Worm (Caenorhabditis elegans) whole organism, late embryonic: ENCODE measurements around the gene ZK380.4.
"Not testable (repeated sequence)": the region's sequence is repeated elsewhere in the genome, so short reads cannot be mapped to it uniquely, and the experiment has no call there.

ENCODE experiments used
- C08G9.2 ChIP-seq: sonication (generic microtip); optimal IDR thresholded peaks from 2 replicates; lab custom pipeline; 2016; ENCODE audit warnings: mild to moderate bottlenecking, missing genetic modification characterization, moderate library complexity, missing compliant biosample characterization
- C38D4.7 ChIP-seq: fragments of 200-800 bp; sonication (Bioruptor generic); optimal IDR thresholded peaks from 2 replicates; lab custom pipeline; 2018; ENCODE audit warnings: mild to moderate bottlenecking, missing genetic modification characterization, moderate library complexity, missing compliant biosample characterization
- K09A11.1 ChIP-seq: sonication (generic microtip); optimal IDR thresholded peaks from 2 replicates; lab custom pipeline; 2017; ENCODE audit warnings: antibody characterized with exemption, mild to moderate bottlenecking, missing genetic modification characterization, missing compliant biosample characterization; ENCODE audit not compliant: insufficient read depth
- T23F11.4 ChIP-seq: fragments of 200-800 bp; sonication (Bioruptor generic); optimal IDR thresholded peaks from 2 replicates; lab custom pipeline; 2018; ENCODE audit warnings: mild to moderate bottlenecking, missing genetic modification characterization, missing compliant biosample characterization
- Y22D7AL.16 ChIP-seq: sonication (generic microtip); optimal IDR thresholded peaks from 2 replicates; lab custom pipeline; 2016; ENCODE audit warnings: missing genetic modification characterization, missing compliant biosample characterization
- ceh-2 ChIP-seq: sonication (generic microtip); optimal IDR thresholded peaks from 2 replicates; lab custom pipeline; 2016; ENCODE audit warnings: missing genotype, missing genetic modification characterization, missing compliant biosample characterization
- ceh-22 ChIP-seq: sonication (generic microtip); optimal IDR thresholded peaks from 2 replicates; lab custom pipeline; 2017; ENCODE audit warnings: missing biosample characterization, missing genetic modification characterization
- ceh-24 ChIP-seq: sonication (generic microtip); optimal IDR thresholded peaks from 2 replicates; lab custom pipeline; 2016; ENCODE audit warnings: mild to moderate bottlenecking, missing genetic modification characterization, missing compliant biosample characterization
- ceh-31 ChIP-seq: sonication (generic microtip); optimal IDR thresholded peaks from 2 replicates; lab custom pipeline; 2016; ENCODE audit warnings: missing genetic modification characterization, missing compliant biosample characterization
- ceh-34 ChIP-seq: sonication (generic microtip); optimal IDR thresholded peaks from 2 replicates; lab custom pipeline; 2016; ENCODE audit warnings: mild to moderate bottlenecking, missing genetic modification characterization, missing compliant biosample characterization
- ceh-45 ChIP-seq: fragments of 200-800 bp; sonication (Bioruptor generic); IDR thresholded peaks from 2 replicates; pipeline ENCODE4 v1.3.6; 2022; ENCODE audit warnings: missing genetic modification reagents, missing genetic modification characterization, missing compliant biosample characterization
- ceh-48 ChIP-seq: sonication (generic microtip); optimal IDR thresholded peaks from 2 replicates; lab custom pipeline; 2016; ENCODE audit warnings: missing genetic modification characterization, inconsistent platforms, missing compliant biosample characterization
- che-1 ChIP-seq: sonication (generic microtip); optimal IDR thresholded peaks from 2 replicates; lab custom pipeline; 2016; ENCODE audit warnings: mild to moderate bottlenecking, missing genetic modification characterization, missing compliant biosample characterization
- dve-1 ChIP-seq: sonication (generic microtip); optimal IDR thresholded peaks from 2 replicates; lab custom pipeline; 2017; ENCODE audit warnings: antibody characterized with exemption, mild to moderate bottlenecking, missing genetic modification characterization, missing compliant biosample characterization
- ets-4 ChIP-seq: sonication (generic microtip); optimal IDR thresholded peaks from 2 replicates; lab custom pipeline; 2016; ENCODE audit warnings: missing genetic modification characterization, missing compliant biosample characterization
- eyg-1 ChIP-seq: sonication (generic microtip); optimal IDR thresholded peaks from 2 replicates; lab custom pipeline; 2016; ENCODE audit warnings: missing genotype, missing genetic modification characterization, missing compliant biosample characterization
- fax-1 ChIP-seq: sonication (generic microtip); optimal IDR thresholded peaks from 2 replicates; lab custom pipeline; 2016; ENCODE audit warnings: missing genotype, missing genetic modification characterization, missing compliant biosample characterization
- fkh-6 ChIP-seq: sonication (generic microtip); optimal IDR thresholded peaks from 2 replicates; lab custom pipeline; 2016; ENCODE audit warnings: missing genetic modification characterization, missing compliant biosample characterization
- gmeb-2 ChIP-seq: sonication (generic microtip); optimal IDR thresholded peaks from 2 replicates; lab custom pipeline; 2016; ENCODE audit warnings: missing genetic modification characterization, inconsistent platforms, missing compliant biosample characterization
- hlh-13 ChIP-seq: fragments of 200-800 bp; sonication (Bioruptor generic); optimal IDR thresholded peaks from 2 replicates; lab custom pipeline; 2018; ENCODE audit warnings: mild to moderate bottlenecking, missing genetic modification characterization, missing compliant biosample characterization
- lin-11 ChIP-seq: fragments of 200-800 bp; sonication (Bioruptor generic); optimal IDR thresholded peaks from 2 replicates; lab custom pipeline; 2018; ENCODE audit warnings: mild to moderate bottlenecking, missing genetic modification characterization, missing compliant biosample characterization
- nhr-11 ChIP-seq: fragments of 150-350 bp; optimal IDR thresholded peaks from 2 replicates; lab custom pipeline; 2014; ENCODE audit warnings: missing biosample characterization, missing genetic modification characterization
- nhr-232 ChIP-seq: sonication (generic microtip); optimal IDR thresholded peaks from 2 replicates; lab custom pipeline; 2016; ENCODE audit warnings: missing genetic modification characterization, missing compliant biosample characterization
- odd-2 ChIP-seq: sonication (generic microtip); optimal IDR thresholded peaks from 2 replicates; lab custom pipeline; 2017; ENCODE audit warnings: antibody characterized with exemption, mild to moderate bottlenecking, missing genetic modification characterization, missing compliant biosample characterization
- pag-3 ChIP-seq: sonication (generic microtip); optimal IDR thresholded peaks from 2 replicates; lab custom pipeline; 2016; ENCODE audit warnings: missing compliant biosample characterization, missing genetic modification characterization, borderline replicate concordance
- pat-9 ChIP-seq: fragments of 200-800 bp; sonication (Bioruptor generic); optimal IDR thresholded peaks from 2 replicates; lab custom pipeline; 2018; ENCODE audit warnings: mild to moderate bottlenecking, missing genetic modification characterization, moderate library complexity, missing compliant biosample characterization
- pqm-1 ChIP-seq: sonication (generic microtip); optimal IDR thresholded peaks from 2 replicates; lab custom pipeline; 2016; ENCODE audit warnings: missing genetic modification characterization, missing compliant biosample characterization
- ref-2 ChIP-seq: sonication (generic microtip); optimal IDR thresholded peaks from 2 replicates; lab custom pipeline; 2016; ENCODE audit warnings: missing genetic modification characterization, missing compliant biosample characterization
- ttx-3 ChIP-seq: sonication (generic microtip); optimal IDR thresholded peaks from 2 replicates; lab custom pipeline; 2016; ENCODE audit warnings: missing genetic modification reagents, missing genetic modification characterization, missing compliant biosample characterization
- unc-42 ChIP-seq: sonication (generic microtip); optimal IDR thresholded peaks from 2 replicates; lab custom pipeline; 2016; ENCODE audit warnings: missing genotype, missing genetic modification characterization, missing compliant biosample characterization
- unc-55 ChIP-seq: sonication (generic microtip); optimal IDR thresholded peaks from 2 replicates; lab custom pipeline; 2017; ENCODE audit warnings: missing biosample characterization, missing genetic modification reagents, missing genetic modification characterization

ZK380.4 gene

DNA sequence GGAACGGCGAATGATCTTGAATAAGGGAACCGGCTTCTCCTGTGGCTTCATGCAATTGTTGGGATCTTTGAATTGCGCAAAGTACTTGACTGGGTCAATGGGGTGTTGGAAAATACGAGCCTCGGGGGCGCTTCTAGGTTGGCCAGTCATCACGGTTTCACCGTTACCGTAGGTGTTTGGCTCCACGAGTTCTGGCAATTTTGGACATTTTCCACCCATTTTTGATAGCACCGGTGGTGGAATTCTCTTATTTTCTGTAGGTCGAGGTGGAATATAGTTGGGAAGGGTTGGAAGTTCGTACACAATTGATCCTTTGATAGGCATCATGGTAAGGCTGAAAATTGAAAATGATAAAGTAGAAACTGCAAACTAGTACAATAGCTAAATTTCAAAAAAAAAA, at the start of gene ZK380.4:
TSS of gene ZK380.4 (minus strand) at position 327 of the 400 bp plus-strand sequence.
- TF ChIP-seq C08G9.2 (tag; lab: Kevin White, UChicago) (no peak), ceh-31 (tag; lab: Kevin White, UChicago) (no peak), fkh-6 (tag; lab: Kevin White, UChicago) (no peak), pqm-1 (tag; lab: Kevin White, UChicago) (no peak), nhr-232 (tag; lab: Kevin White, UChicago) (no peak), che-1 (no peak), ttx-3 (tag; lab: Kevin White, UChicago) (no peak), ceh-24 (no peak), nhr-11 (tag; lab: Kevin White, UChicago) (no peak), unc-42 (no peak), ceh-34 (tag; lab: Kevin White, UChicago) (no peak), odd-2 (tag; lab: Kevin White, UChicago) (no peak)

DNA sequence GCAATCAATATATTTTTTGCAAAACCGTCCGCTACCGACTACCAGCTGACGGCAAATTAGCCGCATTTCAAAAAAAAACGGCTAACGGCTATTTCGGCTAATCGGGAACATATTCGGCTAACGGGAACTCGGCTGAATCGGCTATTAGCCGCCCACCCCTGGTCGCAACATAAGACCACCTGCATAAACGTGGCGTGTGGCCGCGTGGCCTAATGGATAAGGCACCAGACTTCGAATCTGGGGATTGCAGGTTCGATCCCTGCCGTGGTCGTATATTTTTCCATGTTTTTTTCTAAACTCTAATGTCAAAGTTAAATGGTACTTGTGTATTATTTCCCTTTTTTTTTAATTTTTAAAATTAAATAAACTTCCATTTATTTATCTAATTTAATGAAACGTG, 46.7 kb upstream of the ZK380.4 start:
- TF ChIP-seq nhr-11 (tag; lab: Kevin White, UChicago) (no peak), lin-11 (tag; lab: Kevin White, UChicago) (no peak), gmeb-2 (tag; lab: Kevin White, UChicago) (no peak), unc-55 (GFP tag; lab: Kevin White, UChicago) (no peak), K09A11.1 (tag; lab: Kevin White, UChicago) (no peak), Y22D7AL.16 (tag; lab: Kevin White, UChicago) (no peak), ref-2 (tag; lab: Kevin White, UChicago) (no peak), ceh-48 (tag; lab: Kevin White, UChicago) (no peak), che-1 (no peak), T23F11.4 (GFP tag; lab: Kevin White, UChicago) (no peak), ceh-22 (no peak), eyg-1 (tag; lab: Kevin White, UChicago) (no peak), ceh-2 (tag; lab: Kevin White, UChicago) (no peak), fax-1 (tag; lab: Kevin White, UChicago) (no peak), fkh-6 (tag; lab: Kevin White, UChicago) (no peak), pag-3 (tag; lab: Kevin White, UChicago) (no peak)

DNA sequence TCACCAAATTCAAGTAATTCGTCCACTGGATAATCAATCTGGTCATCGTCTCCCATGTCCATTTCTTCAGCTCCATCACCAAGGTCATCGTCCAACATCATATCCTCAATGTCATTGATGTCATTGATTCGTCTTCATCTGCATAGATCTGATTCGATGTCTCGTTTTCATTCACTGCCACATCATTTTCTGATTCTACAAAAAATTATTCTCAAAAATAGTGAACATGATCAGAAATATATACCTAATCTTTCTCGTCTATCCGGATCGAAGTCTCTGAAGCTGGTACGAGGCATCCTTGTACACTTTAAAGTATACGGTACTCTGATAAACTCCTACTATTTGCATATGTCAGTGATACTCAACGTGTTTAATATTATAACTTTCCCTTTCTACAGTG, 45.1 kb upstream of the ZK380.4 start, which contains the start of gene C36C9.4:
TSS of gene C36C9.4 (minus strand) at position 101 of the 400 bp plus-strand sequence.
- TF ChIP-seq dve-1 (tag; lab: Kevin White, UChicago); hlh-13 (GFP tag; lab: Kevin White, UChicago); ets-4 (tag; lab: Kevin White, UChicago): not testable (repeated sequence)

DNA sequence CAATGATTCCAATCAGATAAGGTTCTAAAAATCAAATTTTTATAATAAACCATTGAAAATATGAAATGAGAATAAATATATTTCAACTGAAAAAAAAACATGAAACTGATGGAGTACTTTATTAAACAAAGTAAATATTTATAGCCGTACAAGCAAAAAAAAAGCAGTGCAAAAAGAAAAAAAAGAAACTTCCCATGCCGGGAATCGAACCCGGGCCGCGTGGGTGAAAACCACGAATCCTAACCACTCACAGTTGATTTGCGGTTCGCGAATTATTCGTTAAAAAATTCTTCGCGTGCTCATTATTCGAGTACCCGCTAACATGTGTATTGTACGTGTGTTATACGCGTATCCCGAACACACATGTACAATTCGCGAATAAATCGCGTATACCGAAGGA, 39.1 kb upstream of the ZK380.4 start, which contains the start of gene C36C9.6:
TSS of gene C36C9.6 (minus strand) at position 101 of the 400 bp plus-strand sequence.
- not testable (repeated sequence) for TF ChIP-seq C08G9.2 (tag; lab: Kevin White, UChicago); Y22D7AL.16 (tag; lab: Kevin White, UChicago); pat-9

DNA sequence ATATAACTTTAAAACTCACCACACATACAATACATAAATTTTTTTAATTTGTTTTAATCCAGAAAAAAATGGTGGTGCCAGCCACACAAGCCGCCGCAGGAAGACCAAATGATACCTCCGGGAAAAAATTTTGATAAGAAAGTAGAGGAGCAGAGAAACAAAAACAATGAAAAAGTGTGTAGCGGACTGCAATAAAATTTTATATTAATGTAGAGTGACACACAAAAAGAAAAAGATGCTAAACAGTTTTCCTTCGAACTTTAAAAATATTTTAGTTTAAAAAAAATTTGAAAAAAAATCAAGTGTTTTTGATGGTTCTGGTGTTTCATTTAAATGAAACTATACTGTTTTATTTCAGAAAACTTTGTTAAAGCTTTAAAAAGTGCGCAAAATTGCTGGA, 38.2 kb upstream of the ZK380.4 start, which contains the start of gene C36C9.12:
TSS of gene C36C9.12 (minus strand) at position 101 of the 400 bp plus-strand sequence.
- TF ChIP-seq C38D4.7; ceh-45 (GFP tag; lab: Robert Waterston, UW); unc-55 (GFP tag; lab: Kevin White, UChicago): not testable (repeated sequence)

DNA sequence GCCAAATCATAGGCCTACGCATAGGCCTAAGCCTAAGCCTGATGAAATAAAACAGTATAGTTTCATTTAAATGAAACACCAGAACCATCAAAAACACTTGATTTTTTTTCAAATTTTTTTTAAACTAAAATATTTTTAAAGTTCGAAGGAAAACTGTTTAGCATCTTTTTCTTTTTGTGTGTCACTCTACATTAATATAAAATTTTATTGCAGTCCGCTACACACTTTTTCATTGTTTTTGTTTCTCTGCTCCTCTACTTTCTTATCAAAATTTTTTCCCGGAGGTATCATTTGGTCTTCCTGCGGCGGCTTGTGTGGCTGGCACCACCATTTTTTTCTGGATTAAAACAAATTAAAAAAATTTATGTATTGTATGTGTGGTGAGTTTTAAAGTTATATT, 35.3 kb upstream of the ZK380.4 start, which contains the start of gene C36C9.11:
TSS of gene C36C9.11 (plus strand) at position 301 of the 400 bp plus-strand sequence.
- not testable (repeated sequence) for TF ChIP-seq lin-11 (tag; lab: Kevin White, UChicago); ceh-45 (GFP tag; lab: Robert Waterston, UW); T23F11.4 (GFP tag; lab: Kevin White, UChicago)
